Fruit fly (Drosophila melanogaster): ENCODE data around the gene woc.

Gene woc

DNA sequence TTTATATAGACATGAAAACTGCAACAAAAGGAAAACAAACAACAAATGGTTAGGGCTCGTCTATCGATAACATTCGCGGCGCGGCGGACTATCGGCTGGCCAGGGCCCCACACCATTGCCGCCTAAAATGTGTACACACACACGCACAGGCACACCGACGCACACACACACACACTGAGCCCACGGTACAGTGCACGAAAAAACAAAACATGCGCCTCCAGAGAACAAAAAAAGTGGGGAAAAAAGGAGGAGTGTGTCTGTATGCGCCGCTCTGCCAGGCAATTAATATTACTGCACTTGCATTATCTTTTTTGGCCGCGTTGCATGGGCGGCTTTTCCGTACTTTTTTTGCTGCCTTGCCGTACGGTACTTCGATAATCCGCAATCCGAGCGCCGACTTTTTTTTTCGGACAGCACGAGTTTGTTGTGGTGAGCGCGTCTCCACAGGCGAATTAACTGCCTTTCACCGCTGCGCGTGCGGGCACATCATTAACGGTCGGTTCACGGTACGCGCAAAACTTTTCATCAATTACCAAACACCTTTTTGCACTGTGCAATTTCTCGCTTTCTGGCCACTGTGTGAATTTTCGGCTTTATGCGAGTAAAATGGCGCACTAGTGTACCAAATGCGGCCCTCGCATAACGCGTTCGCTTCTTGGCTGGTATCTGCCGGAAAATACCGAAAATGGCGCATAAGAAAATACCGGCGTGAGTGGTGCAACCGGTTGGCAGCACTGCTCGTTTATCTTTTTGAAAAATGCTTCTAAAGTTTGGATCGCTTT, at the start of gene woc:
Gene woc (minus strand): TSS at position 622 of the 782 bp plus-strand sequence.
- TF ChIP-seq dsx (GFP tag; optimal IDR thresholded peaks at IDR 0.05; ENCODE audit: poor library complexity, severe bottlenecking) (peak; percentile 68), CG6808 (GFP tag; optimal IDR thresholded peaks at IDR 0.05) (peak; percentile 86), CG4318 (GFP tag; optimal IDR thresholded peaks at IDR 0.05) (no peak), Hr4 (GFP tag; optimal IDR thresholded peaks at IDR 0.05) (peak; percentile 38), CG32006 (GFP tag; optimal IDR thresholded peaks at IDR 0.05) (peak; percentile 92), Lpt (GFP tag; optimal IDR thresholded peaks at IDR 0.05) (peak; percentile 77), acj6 (GFP tag; optimal IDR thresholded peaks at IDR 0.05) (peak; percentile 84), CG6163 (GFP tag; IDR thresholded peaks at IDR 0.05) (peak; percentile 89), topi (GFP tag; optimal IDR thresholded peaks at IDR 0.05) (peak; percentile 80), CG34406 (GFP tag; optimal IDR thresholded peaks at IDR 0.05) (peak; percentile 67), CG11762 (GFP tag; optimal IDR thresholded peaks at IDR 0.05; ENCODE audit: insufficient read depth) (peak; percentile 64), CG8632 (GFP tag; optimal IDR thresholded peaks at IDR 0.05) (peak; percentile 73), CG31627 (GFP tag; optimal IDR thresholded peaks at IDR 0.05) (peak; percentile 83), esn (GFP tag; optimal IDR thresholded peaks at IDR 0.05) (peak; percentile 84), Sox14 (GFP tag; optimal IDR thresholded peaks at IDR 0.05) (peak; percentile 87), CG10631 (GFP tag; optimal IDR thresholded peaks at IDR 0.05) (peak; percentile 57), Gug (GFP tag; IDR thresholded peaks at IDR 0.05) (peak; percentile 77), CG15336 (GFP tag; IDR thresholded peaks at IDR 0.05) (peak; percentile 79), CG16779 (tag; optimal IDR thresholded peaks at IDR 0.05) (peak; percentile 91), CG3032 (tag; optimal IDR thresholded peaks at IDR 0.05) (peak; percentile 63), lz (GFP tag; optimal IDR thresholded peaks at IDR 0.05) (peak; percentile 82), CG3919 (GFP tag; optimal IDR thresholded peaks at IDR 0.05) (peak; percentile 86), Eip78C (GFP tag) (peak; percentile 93), Eip93F (GFP tag; optimal IDR thresholded peaks at IDR 0.05) (no peak), Smox (GFP tag; optimal IDR thresholded peaks at IDR 0.05) (no peak), CG7368 (GFP tag; optimal IDR thresholded peaks at IDR 0.05) (peak; percentile 77), Blimp-1 (GFP tag; optimal IDR thresholded peaks at IDR 0.05) (no peak), salr (GFP tag; optimal IDR thresholded peaks at IDR 0.05) (peak in 1 of 2 experiments; percentile 56), CG8119 (GFP tag; IDR thresholded peaks at IDR 0.05) (peak; percentile 83), CG6792 (GFP tag; optimal IDR thresholded peaks at IDR 0.05) (peak; percentile 76), dac (GFP tag; optimal IDR thresholded peaks at IDR 0.05) (peak; percentile 82), Eip75B (GFP tag; optimal IDR thresholded peaks at IDR 0.05) (peak; percentile 69), CG10669 (GFP tag; optimal IDR thresholded peaks at IDR 0.05) (peak; percentile 69), CG9139 (GFP tag; optimal IDR thresholded peaks at IDR 0.05) (no peak), net (GFP tag; optimal IDR thresholded peaks at IDR 0.05) (peak; percentile 87), CG6854 (GFP tag; optimal IDR thresholded peaks at IDR 0.05) (peak; percentile 50), Ets21C (GFP tag; optimal IDR thresholded peaks at IDR 0.05) (peak; percentile 27), eg (GFP tag; IDR thresholded peaks at IDR 0.05) (peak; percentile 91), Met (GFP tag; optimal IDR thresholded peaks at IDR 0.05) (no peak), Hr38 (GFP tag; optimal IDR thresholded peaks at IDR 0.05) (peak; percentile 4), cyc (GFP tag; optimal IDR thresholded peaks at IDR 0.05) (peak; percentile 76), Sox15 (GFP tag; optimal IDR thresholded peaks at IDR 0.05) (peak; percentile 79), fd59A (GFP tag; optimal IDR thresholded peaks at IDR 0.05) (peak; percentile 70), ss (GFP tag; optimal IDR thresholded peaks at IDR 0.05) (peak; percentile 90 to 92), CG11902 (GFP tag; optimal IDR thresholded peaks at IDR 0.05) (peak; percentile 65), Hr39 (GFP tag; optimal IDR thresholded peaks at IDR 0.05) (peak; percentile 81), achi (GFP tag; optimal IDR thresholded peaks at IDR 0.05) (peak; percentile 56), CG8319 (GFP tag; optimal IDR thresholded peaks at IDR 0.05) (peak; percentile 77), fd85E (GFP tag; optimal IDR thresholded peaks at IDR 0.05) (peak; percentile 42), fkh (GFP tag; optimal IDR thresholded peaks at IDR 0.05) (peak; percentile 94)
